Worm (Caenorhabditis elegans): ENCODE data around the gene W08F4.1.
"Not testable (repeated sequence)": the region's sequence is repeated elsewhere in the genome, so short reads cannot be mapped to it uniquely, and the experiment has no call there.

DNA sequence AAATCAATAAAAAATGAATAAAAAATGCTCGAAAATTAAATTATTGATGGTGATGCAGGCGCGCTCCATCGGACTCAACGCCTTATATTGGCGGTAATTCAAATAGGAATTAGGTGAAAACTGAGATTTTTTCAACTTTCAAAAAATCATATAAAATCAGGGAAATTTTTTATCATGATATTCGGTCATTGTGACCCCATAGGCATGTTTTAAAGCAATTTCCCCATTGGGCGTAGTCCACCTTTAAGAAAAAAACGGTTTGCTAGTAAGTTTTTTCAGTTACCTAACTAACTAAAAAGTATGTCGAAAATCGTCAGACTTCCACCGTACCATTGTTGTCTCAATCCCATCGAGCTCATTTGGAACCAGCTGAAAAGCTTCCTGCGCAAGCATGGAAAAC is at the start of gene W08F4.1:
- TF ChIP-seq snpc-4 (tag; optimal IDR thresholded peaks at IDR 0.05); nhr-12 (tag; optimal IDR thresholded peaks at IDR 0.05); elt-3 (tag; optimal IDR thresholded peaks at IDR 0.05); lin-32 (GFP tag; optimal IDR thresholded peaks at IDR 0.05): not testable (repeated sequence)

Data from whole organism, mixed stage, embryonic.